Worm (Caenorhabditis elegans) whole organism, early embryonic: ENCODE results near the gene dmsr-12.

Experiments
- B0310.2 ChIP-seq: sonication (generic microtip); optimal IDR thresholded peaks from 2 replicates; lab custom pipeline; 2016; ENCODE audit warnings: mild to moderate bottlenecking, missing genetic modification characterization, missing compliant biosample characterization
- F13C5.2 ChIP-seq: sonication (generic microtip); optimal IDR thresholded peaks from 2 replicates; lab custom pipeline; 2017; ENCODE audit warnings: mild to moderate bottlenecking, missing genetic modification characterization, inconsistent platforms, missing compliant biosample characterization
- aly-1 ChIP-seq: sonication (generic microtip); optimal IDR thresholded peaks from 2 replicates; lab custom pipeline; 2016; ENCODE audit warnings: missing genetic modification characterization, missing compliant biosample characterization
- ama-1 ChIP-seq: fragments of 150-350 bp; optimal IDR thresholded peaks from 2 replicates; lab custom pipeline; 2014
- ceh-13 ChIP-seq: fragments of 200-800 bp; sonication (Bioruptor generic); optimal IDR thresholded peaks from 2 replicates; lab custom pipeline; 2018; ENCODE audit warnings: mild to moderate bottlenecking, missing genetic modification characterization, missing compliant biosample characterization
- ceh-36 ChIP-seq: sonication (generic microtip); optimal IDR thresholded peaks from 2 replicates; lab custom pipeline; 2016; ENCODE audit warnings: missing genetic modification characterization, inconsistent platforms, missing compliant biosample characterization
- ets-7 ChIP-seq: sonication (generic microtip); optimal IDR thresholded peaks from 2 replicates; lab custom pipeline; 2016; ENCODE audit warnings: missing genotype, missing genetic modification characterization, missing compliant biosample characterization
- flt-1 ChIP-seq: fragments of 200-800 bp; sonication (Bioruptor generic); IDR thresholded peaks from 2 replicates; pipeline ENCODE4 v1.3.6; 2022; ENCODE audit warnings: missing genetic modification characterization, missing compliant biosample characterization
- hmbx-1 ChIP-seq: sonication (generic microtip); optimal IDR thresholded peaks from 2 replicates; lab custom pipeline; 2016; ENCODE audit warnings: mild to moderate bottlenecking, missing genetic modification characterization, missing compliant biosample characterization
- hmg-4 ChIP-seq: fragments of 200-800 bp; sonication (Bioruptor generic); optimal IDR thresholded peaks from 2 replicates; lab custom pipeline; 2018; ENCODE audit warnings: mild to moderate bottlenecking, missing genetic modification characterization, missing compliant biosample characterization
- hnd-1 ChIP-seq: sonication (generic microtip); optimal IDR thresholded peaks from 2 replicates; lab custom pipeline; 2016; ENCODE audit warnings: missing genetic modification characterization, missing compliant biosample characterization
- pes-1 ChIP-seq: fragments of 200-800 bp; sonication (Bioruptor generic); IDR thresholded peaks from 2 replicates; pipeline ENCODE4 v1.3.6; 2022; ENCODE audit warnings: missing genetic modification reagents, missing genetic modification characterization, missing compliant biosample characterization
- scrt-1 ChIP-seq: fragments of 200-800 bp; sonication (Bioruptor generic); IDR thresholded peaks from 2 replicates; pipeline ENCODE4 v1.3.6; 2022; ENCODE audit warnings: missing genetic modification characterization, missing compliant biosample characterization
- sea-1 ChIP-seq: fragments of 200-800 bp; sonication (Bioruptor generic); conservative IDR thresholded peaks from 2 replicates; pipeline ENCODE4 v1.3.6; 2022; ENCODE audit warnings: missing genetic modification characterization, missing compliant biosample characterization
- tbx-11 ChIP-seq: fragments of 200-800 bp; sonication (Bioruptor generic); IDR thresholded peaks from 2 replicates; pipeline ENCODE4 v1.3.6; 2022; ENCODE audit warnings: missing genetic modification characterization, missing compliant biosample characterization
- tbx-37 ChIP-seq: fragments of 200-800 bp; sonication (Bioruptor generic); conservative IDR thresholded peaks from 2 replicates; pipeline ENCODE4 v1.3.6; 2022; ENCODE audit warnings: missing genetic modification reagents, missing genetic modification characterization, missing compliant biosample characterization
- tra-4 ChIP-seq: sonication (generic microtip); optimal IDR thresholded peaks from 2 replicates; lab custom pipeline; 2017; ENCODE audit warnings: missing genetic modification characterization, missing compliant biosample characterization

dmsr-12 gene

ce11 chrV:6796894-6797293, 9.3 kb downstream of the dmsr-12 start:
- TF ChIP-seq flt-1 (GFP tag; lab: Robert Waterston, UW) (no peak), ets-7 (tag; lab: Kevin White, UChicago) (no peak), sea-1 (GFP tag; lab: Robert Waterston, UW) (no peak), tbx-37 (GFP tag; lab: Robert Waterston, UW) (no peak)

- TF ChIP-seq B0310.2 (tag; lab: Kevin White, UChicago): no peak
- TF ChIP-seq scrt-1: no peak
- TF ChIP-seq ceh-36 (tag; lab: Kevin White, UChicago): no peak
- TF ChIP-seq tra-4: no peak
- no peak for TF ChIP-seq flt-1 (GFP tag; lab: Robert Waterston, UW)
- no peak for TF ChIP-seq ama-1 (lab: Kevin White, UChicago)
- no peak for TF ChIP-seq ceh-13 (GFP tag; lab: Kevin White, UChicago)
- no peak for TF ChIP-seq tbx-37 (GFP tag; lab: Robert Waterston, UW)
Measured at ce11 chrV:6796264-6796663, 10.0 kb downstream of the dmsr-12 start.

ce11 chrV:6793744-6794239, 12.4 kb downstream of the dmsr-12 start, which contains the start of gene ZC404.1:
ZC404.1 (plus strand) TSS chrV:6794189.
- TF ChIP-seq tra-4 (no peak), hmbx-1 (tag; lab: Kevin White, UChicago) (no peak)

- TF ChIP-seq B0310.2 (tag; lab: Kevin White, UChicago) (no peak), ceh-36 (tag; lab: Kevin White, UChicago) (no peak), scrt-1 (no peak), tbx-37 (GFP tag; lab: Robert Waterston, UW) (no peak), flt-1 (GFP tag; lab: Robert Waterston, UW) (no peak), hmbx-1 (tag; lab: Kevin White, UChicago) (no peak), tra-4 (no peak), ceh-13 (GFP tag; lab: Kevin White, UChicago) (no peak), ets-7 (tag; lab: Kevin White, UChicago) (no peak), tbx-11 (GFP tag; lab: Robert Waterston, UW) (no peak), ama-1 (lab: Kevin White, UChicago) (no peak), hmg-4 (GFP tag; lab: Kevin White, UChicago) (no peak), hnd-1 (tag; lab: Kevin White, UChicago) (no peak), F13C5.2 (tag; lab: Kevin White, UChicago) (no peak), pes-1 (no peak), sea-1 (GFP tag; lab: Robert Waterston, UW) (no peak), aly-1 (no peak)
Measured at ce11 chrV:6792973-6793372, 13.3 kb downstream of the dmsr-12 start.

ce11 chrV:6792565-6792964, 13.7 kb downstream of the dmsr-12 start, which contains the start of gene gck-2:
gck-2 (minus strand) TSS chrV:6792665.
- TF ChIP-seq tbx-11 (GFP tag; lab: Robert Waterston, UW) (no peak), ets-7 (tag; lab: Kevin White, UChicago) (no peak), hmbx-1 (tag; lab: Kevin White, UChicago) (no peak), B0310.2 (tag; lab: Kevin White, UChicago) (no peak), sea-1 (GFP tag; lab: Robert Waterston, UW) (no peak), ceh-36 (tag; lab: Kevin White, UChicago) (no peak), hnd-1 (tag; lab: Kevin White, UChicago) (no peak), tbx-37 (GFP tag; lab: Robert Waterston, UW) (no peak), hmg-4 (GFP tag; lab: Kevin White, UChicago) (no peak), scrt-1 (no peak)

ce11 chrV:6787906-6788430, 18.3 kb downstream of the dmsr-12 start, which contains the start of gene ZC404.2:
ZC404.2 (plus strand) TSS chrV:6787952.
- peak; percentile 69 for TF ChIP-seq ama-1 (lab: Kevin White, UChicago)
- TF ChIP-seq sea-1 (GFP tag; lab: Robert Waterston, UW): no peak
- TF ChIP-seq hnd-1 (tag; lab: Kevin White, UChicago): no peak
- no peak for TF ChIP-seq F13C5.2 (tag; lab: Kevin White, UChicago)
- TF ChIP-seq scrt-1: 0 out of 2 replicates have a peak, but pooled peaks have one; percentile 13

ce11 chrV:6784853-6785492, 21.3 kb downstream of the dmsr-12 start, which contains the start of the genes spn-4 and spe-39:
spn-4 (minus strand) TSS chrV:6784903.
spe-39 (plus strand) TSS chrV:6785451.
- peak; percentile 71 for TF ChIP-seq F13C5.2 (tag; lab: Kevin White, UChicago)
- TF ChIP-seq sea-1 (GFP tag; lab: Robert Waterston, UW): 0 out of 2 replicates have a peak, but pooled peaks have one; percentile 56
- TF ChIP-seq ets-7 (tag; lab: Kevin White, UChicago): peak; percentile 26
- TF ChIP-seq tbx-37 (GFP tag; lab: Robert Waterston, UW): no peak
- peak; percentile 3 for TF ChIP-seq ceh-13 (GFP tag; lab: Kevin White, UChicago)
- no peak for TF ChIP-seq hmbx-1 (tag; lab: Kevin White, UChicago)
